Worm (Caenorhabditis elegans): ENCODE results near the gene act-5.

act-5 gene

ce11 chrIII:13606865-13607264, 999 bp upstream of the act-5 start:
- TF ChIP-seq daf-16 (GFP tag; optimal IDR thresholded peaks at IDR 0.05) (no peak), daf-16 (tag; optimal IDR thresholded peaks at IDR 0.05) (peak; percentile 37), cey-2 (tag; optimal IDR thresholded peaks at IDR 0.05; ENCODE audit: borderline replicate concordance, insufficient read depth) (no peak), nhr-6 (tag; optimal IDR thresholded peaks at IDR 0.05) (no peak), nhr-102 (tag; optimal IDR thresholded peaks at IDR 0.05) (no peak), pqm-1 (tag; optimal IDR thresholded peaks at IDR 0.05) (peak; percentile 28), mdt-29 (GFP tag; IDR thresholded peaks at IDR 0.05) (no peak), mxl-2 (GFP tag; conservative IDR thresholded peaks at IDR 0.05) (no peak), nhr-237 (tag; optimal IDR thresholded peaks at IDR 0.05) (no peak), F44E2.7 (GFP tag; IDR thresholded peaks at IDR 0.05) (no peak), egl-43 (GFP tag; IDR thresholded peaks at IDR 0.05) (no peak), D1046.2 (GFP tag; IDR thresholded peaks at IDR 0.05) (no peak), T26A8.4 (GFP tag; IDR thresholded peaks at IDR 0.05) (no peak), dve-1 (tag; optimal IDR thresholded peaks at IDR 0.05; ENCODE audit: insufficient read depth) (peak; percentile 23)

- TF ChIP-seq nhr-25 (tag; optimal IDR thresholded peaks at IDR 0.05; ENCODE audit: borderline replicate concordance, insufficient read depth) (no peak), nhr-111 (GFP tag; optimal IDR thresholded peaks at IDR 0.05) (peak; percentile 6), pha-4 (GFP tag; IDR thresholded peaks at IDR 0.05) (0 out of 2 replicates have a peak, but pooled peaks have one; percentile 13), pha-4 (tag; optimal IDR thresholded peaks at IDR 0.05) (no peak), F44E2.7 (GFP tag; IDR thresholded peaks at IDR 0.05) (0 out of 2 replicates have a peak, but pooled peaks have one; percentile 63), set-16 (GFP tag; IDR thresholded peaks at IDR 0.05) (peak; percentile 94), egl-43 (GFP tag; IDR thresholded peaks at IDR 0.05) (peak; percentile 35; the same call in 1 of the 2 replicates), F26F4.8 (GFP tag; conservative IDR thresholded peaks at IDR 0.05) (0 out of 2 replicates have a peak, but pooled peaks have one; percentile 6), pqm-1 (tag; optimal IDR thresholded peaks at IDR 0.05) (no peak), spr-3 (GFP tag; optimal IDR thresholded peaks at IDR 0.05) (peak; percentile 57)
Measured at ce11 chrIII:13604834-13605233, 1.0 kb downstream of the act-5 start.

ce11 chrIII:13600254-13600653, 5.6 kb downstream of the act-5 start:
- TF ChIP-seq dve-1 (tag; optimal IDR thresholded peaks at IDR 0.05; ENCODE audit: insufficient read depth) (no peak), F37D6.2 (tag; optimal IDR thresholded peaks at IDR 0.05) (no peak), set-16 (GFP tag; IDR thresholded peaks at IDR 0.05) (peak; percentile 69), nhr-76 (tag; optimal IDR thresholded peaks at IDR 0.05) (no peak), zip-11 (GFP tag; IDR thresholded peaks at IDR 0.05) (no peak)

- 0 out of 4 replicates have a peak, but pooled peaks of 1 of the 2 experiments have one; percentile 22 for TF ChIP-seq madf-5 (GFP tag; IDR thresholded peaks at IDR 0.05)
- TF ChIP-seq saeg-2 (GFP tag; IDR thresholded peaks at IDR 0.05) = 0 out of 2 replicates have a peak, but pooled peaks have one; percentile 19
- TF ChIP-seq lim-7 (GFP tag; IDR thresholded peaks at IDR 0.05) = 0 out of 2 replicates have a peak, but pooled peaks have one; percentile 48
- TF ChIP-seq set-16 (GFP tag; IDR thresholded peaks at IDR 0.05) = peak; percentile 44; the same call in 1 of the 2 replicates
- TF ChIP-seq hmg-1.1 (GFP tag; IDR thresholded peaks at IDR 0.05) = peak; percentile 33; the same call in 1 of the 2 replicates
Measured at ce11 chrIII:13585136-13585535, 20.7 kb downstream of the act-5 start.

- TF ChIP-seq Y75B8A.6 (GFP tag; IDR thresholded peaks at IDR 0.05) (no peak), set-16 (GFP tag; IDR thresholded peaks at IDR 0.05) (peak; percentile 72)
Measured at ce11 chrIII:13581727-13582126, 24.1 kb downstream of the act-5 start.

DNA sequence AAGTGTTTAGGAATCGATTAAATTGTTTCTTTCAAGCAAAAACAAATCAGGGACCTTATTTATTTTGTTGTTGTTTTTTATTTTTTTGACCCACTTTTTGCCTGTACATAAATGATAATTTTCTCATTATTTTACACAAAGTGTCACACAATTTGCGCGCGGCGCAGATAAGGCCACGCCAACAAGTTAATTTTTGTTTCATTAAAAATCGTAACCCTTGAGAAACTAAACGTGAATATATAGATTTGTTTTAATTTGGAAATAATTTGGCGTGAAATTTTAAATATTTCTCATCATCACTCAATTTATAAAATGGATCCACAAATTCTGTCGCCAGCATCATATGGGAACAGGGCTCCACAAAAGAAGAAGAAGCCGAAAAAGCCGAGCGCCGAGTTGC, 25.3 kb downstream of the act-5 start, which contains the start of gene T05D4.5:
T05D4.5 (plus strand) TSS at position 301 of the 400 bp plus-strand sequence.
- TF ChIP-seq lsy-2 (tag; optimal IDR thresholded peaks at IDR 0.05) (no peak), F49E8.2 (tag; optimal IDR thresholded peaks at IDR 0.05; ENCODE audit: borderline replicate concordance) (no peak), aha-1 (tag) (peak; percentile 27)

All from whole organism, L4 larva.